Fruit fly (Drosophila melanogaster) whole organism, embryonic: ENCODE results near the gene Mkk4.

ENCODE experiments used
- Awh ChIP-seq: fragments of 200-800 bp; sonication (Bioruptor generic); IDR thresholded peaks from 2 replicates; pipeline ENCODE4, ENCODE4 v1.3.6; 2022; ENCODE audit warnings: missing biosample characterization, missing genetic modification characterization
- BEAF-32 ChIP-seq: fragments of 200-800 bp; sonication (Bioruptor generic); optimal IDR thresholded peaks from 3 replicates; lab custom pipeline; 2017; ENCODE audit warnings: missing biosample characterization, missing genetic modification characterization, mild to moderate bottlenecking, moderate library complexity, missing genetic modification reagents
- CG10147 ChIP-seq: fragments of 200-800 bp; sonication (Bioruptor generic); optimal IDR thresholded peaks from 2 replicates; lab custom pipeline; 2019; ENCODE audit warnings: missing biosample characterization, mild to moderate bottlenecking, missing genetic modification characterization, moderate library complexity
- CG10209 ChIP-seq: fragments of 200-800 bp; sonication (Bioruptor generic); optimal IDR thresholded peaks from 3 replicates; lab custom pipeline; 2017; ENCODE audit warnings: missing biosample characterization, mild to moderate bottlenecking, missing genetic modification characterization, missing genetic modification reagents
- CG11247 ChIP-seq: fragments of 200-800 bp; sonication (Bioruptor generic); IDR thresholded peaks from 2 replicates; pipeline ENCODE4 v1.3.6; 2022; ENCODE audit warnings: missing biosample characterization, missing genetic modification characterization
- CG11398 ChIP-seq: fragments of 200-800 bp; sonication (Bioruptor generic); optimal IDR thresholded peaks from 2 replicates; lab custom pipeline; 2016; ENCODE audit warnings: missing biosample characterization, missing genetic modification characterization
- CG11456 ChIP-seq: fragments of 200-800 bp; sonication (Bioruptor generic); IDR thresholded peaks from 3 replicates; pipeline ENCODE4 v1.3.6; 2022; ENCODE audit warnings: missing biosample characterization, missing genetic modification characterization
- CG12155 ChIP-seq: fragments of 200-800 bp; sonication (Bioruptor generic); optimal IDR thresholded peaks from 3 replicates; lab custom pipeline; 2016; ENCODE audit warnings: missing biosample characterization, missing genetic modification characterization
- CG12744 ChIP-seq: fragments of 200-800 bp; sonication (Bioruptor generic); optimal IDR thresholded peaks from 2 replicates; lab custom pipeline; 2016; ENCODE audit warnings: missing biosample characterization, missing genetic modification characterization
- CG13123 ChIP-seq: fragments of 200-800 bp; sonication (Bioruptor generic); optimal IDR thresholded peaks from 2 replicates; lab custom pipeline; 2016; ENCODE audit warnings: missing biosample characterization, missing genetic modification characterization
- CG14441 ChIP-seq: fragments of 200-800 bp; sonication (Bioruptor generic); IDR thresholded peaks from 2 replicates; pipeline ENCODE4 v1.3.6; 2022; ENCODE audit warnings: missing biosample characterization, missing genetic modification characterization
- CG14965 ChIP-seq: fragments of 200-800 bp; sonication (Bioruptor generic); optimal IDR thresholded peaks from 2 replicates; lab custom pipeline; 2016; ENCODE audit warnings: missing biosample characterization, missing genetic modification characterization, borderline replicate concordance
- CG15601 ChIP-seq: fragments of 200-800 bp; sonication (Bioruptor generic); optimal IDR thresholded peaks from 3 replicates; lab custom pipeline; 2019; ENCODE audit warnings: missing biosample characterization, mild to moderate bottlenecking, missing genetic modification characterization, moderate library complexity
- CG15696 ChIP-seq: fragments of 200-800 bp; sonication (Bioruptor generic); optimal IDR thresholded peaks from 2 replicates; lab custom pipeline; 2019; ENCODE audit warnings: missing biosample characterization, mild to moderate bottlenecking, missing genetic modification characterization, moderate library complexity
- CG1602 ChIP-seq: fragments of 200-800 bp; sonication (Bioruptor generic); optimal IDR thresholded peaks from 3 replicates; lab custom pipeline; 2016; ENCODE audit warnings: missing biosample characterization, missing genetic modification characterization
- CG18599 ChIP-seq: fragments of 200-800 bp; sonication (Bioruptor generic); optimal IDR thresholded peaks from 3 replicates; lab custom pipeline; 2017; ENCODE audit warnings: missing biosample characterization, missing genetic modification characterization, mild to moderate bottlenecking, moderate library complexity, missing genetic modification reagents
- CG18764 ChIP-seq: fragments of 200-800 bp; sonication (Bioruptor generic); optimal IDR thresholded peaks from 3 replicates; lab custom pipeline; 2016; ENCODE audit warnings: missing biosample characterization, missing genetic modification characterization
- CG2199 ChIP-seq: fragments of 200-800 bp; sonication (Bioruptor generic); IDR thresholded peaks from 3 replicates; pipeline ENCODE4 v1.3.6; 2022; ENCODE audit warnings: missing biosample characterization, missing genetic modification characterization
- CG3163 ChIP-seq: fragments of 200-800 bp; sonication (Bioruptor generic); optimal IDR thresholded peaks from 3 replicates; lab custom pipeline; 2016; ENCODE audit warnings: missing biosample characterization, missing genetic modification characterization
- CG32767 ChIP-seq: fragments of 200-800 bp; sonication (Bioruptor generic); IDR thresholded peaks from 2 replicates; pipeline ENCODE4 v1.3.6; 2022; ENCODE audit warnings: missing biosample characterization, missing genetic modification characterization
- CG33213 ChIP-seq: fragments of 200-800 bp; sonication (Bioruptor generic); optimal IDR thresholded peaks from 3 replicates; lab custom pipeline; 2016; ENCODE audit warnings: missing biosample characterization, missing genetic modification characterization
- CG4404 ChIP-seq: fragments of 200-800 bp; sonication (Bioruptor generic); IDR thresholded peaks from 2 replicates; pipeline ENCODE4 v1.3.6; 2022; ENCODE audit warnings: missing biosample characterization, missing genetic modification characterization
- CG4820 ChIP-seq: fragments of 200-800 bp; sonication (Bioruptor generic); optimal IDR thresholded peaks from 3 replicates; lab custom pipeline; 2016; ENCODE audit warnings: missing biosample characterization, missing genetic modification characterization
- CG7372 ChIP-seq: fragments of 200-800 bp; sonication (Bioruptor generic); IDR thresholded peaks from 2 replicates; pipeline ENCODE4 v1.3.6; 2022; ENCODE audit warnings: missing biosample characterization, missing genetic modification characterization
- CG7963 ChIP-seq: fragments of 200-800 bp; sonication (Bioruptor generic); IDR thresholded peaks from 3 replicates; pipeline ENCODE4 v1.3.6; 2022; ENCODE audit warnings: missing biosample characterization, missing genetic modification characterization; ENCODE audit not compliant: partially characterized antibody
- CG8290 ChIP-seq, 3 experiments: fragments of 200-800 bp; sonication (Bioruptor generic); optimal IDR thresholded peaks; 2 replicates each; lab custom pipeline; 2016 to 2019; ENCODE audit warnings: missing biosample characterization in 3 of 3, missing genetic modification characterization in 3 of 3, mild to moderate bottlenecking in 2 of 3, moderate library complexity in 1 of 3
- CG9437 ChIP-seq: fragments of 200-800 bp; sonication (Bioruptor generic); optimal IDR thresholded peaks from 2 replicates; lab custom pipeline; 2018; ENCODE audit warnings: missing biosample characterization, mild to moderate bottlenecking, missing genetic modification characterization
- CG9609 ChIP-seq: fragments of 200-800 bp; sonication (Bioruptor generic); optimal IDR thresholded peaks from 3 replicates; lab custom pipeline; 2016; ENCODE audit warnings: missing biosample characterization, missing genetic modification characterization
- CG9932 ChIP-seq: fragments of 200-800 bp; sonication (Bioruptor generic); IDR thresholded peaks from 2 replicates; pipeline ENCODE4 v1.3.6; 2022; ENCODE audit warnings: missing biosample characterization, missing genetic modification characterization
- CkIIα-i1 ChIP-seq: fragments of 200-800 bp; sonication (Bioruptor generic); IDR thresholded peaks from 2 replicates; pipeline ENCODE4 v1.3.6; 2022; ENCODE audit warnings: missing biosample characterization, missing genetic modification characterization
- Gug ChIP-seq: fragments of 200-800 bp; sonication (Bioruptor generic); IDR thresholded peaks from 4 replicates; pipeline ENCODE4 v1.3.6; 2022; ENCODE audit warnings: missing biosample characterization, missing genetic modification characterization
- Lhr ChIP-seq: fragments of 200-800 bp; sonication (Bioruptor generic); optimal IDR thresholded peaks from 3 replicates; lab custom pipeline; 2017; ENCODE audit warnings: mild to moderate bottlenecking, missing biosample characterization, missing genetic modification reagents, missing genetic modification characterization
- Sox100B ChIP-seq: fragments of 200-800 bp; sonication (Bioruptor generic); optimal IDR thresholded peaks from 3 replicates; lab custom pipeline; 2018; ENCODE audit warnings: missing biosample characterization, mild to moderate bottlenecking, missing genetic modification characterization
- Spps ChIP-seq: fragments of 200-800 bp; sonication (Bioruptor generic); optimal IDR thresholded peaks from 2 replicates; lab custom pipeline; 2018; ENCODE audit warnings: missing biosample characterization, mild to moderate bottlenecking, missing genetic modification characterization
- Xbp1 ChIP-seq: fragments of 200-800 bp; sonication (Bioruptor generic); optimal IDR thresholded peaks from 3 replicates; lab custom pipeline; 2016; ENCODE audit warnings: missing biosample characterization, mild to moderate bottlenecking, missing genetic modification characterization
- YL-1 ChIP-seq: fragments of 200-800 bp; sonication (Bioruptor generic); optimal IDR thresholded peaks from 3 replicates; lab custom pipeline; 2017; ENCODE audit warnings: missing biosample characterization, mild to moderate bottlenecking, missing genetic modification characterization
- ab ChIP-seq: fragments of 200-800 bp; sonication (Bioruptor generic); optimal IDR thresholded peaks from 2 replicates; lab custom pipeline; 2016; ENCODE audit warnings: missing biosample characterization, missing genetic modification characterization
- al ChIP-seq: fragments of 200-800 bp; sonication (Bioruptor generic); IDR thresholded peaks from 2 replicates; pipeline ENCODE4 v1.3.6; 2022; ENCODE audit warnings: missing biosample characterization, missing genetic modification characterization
- ap ChIP-seq: fragments of 200-800 bp; sonication (Bioruptor generic); IDR thresholded peaks from 2 replicates; pipeline ENCODE4 v1.3.6; 2022; ENCODE audit warnings: missing biosample characterization, missing genetic modification characterization
- gce ChIP-seq: fragments of 200-800 bp; sonication (Bioruptor generic); IDR thresholded peaks from 3 replicates; pipeline ENCODE4 v1.3.6; 2022; ENCODE audit warnings: missing biosample characterization, missing genetic modification characterization
- her ChIP-seq: fragments of 200-800 bp; sonication (Bioruptor generic); optimal IDR thresholded peaks from 2 replicates; lab custom pipeline; 2016; ENCODE audit warnings: missing biosample characterization, missing genetic modification characterization
- inv ChIP-seq: fragments of 200-800 bp; sonication (Bioruptor generic); IDR thresholded peaks from 2 replicates; pipeline ENCODE4 v1.3.6; 2022; ENCODE audit warnings: missing biosample characterization, missing genetic modification characterization; ENCODE audit not compliant: partially characterized antibody
- nerfin-2 ChIP-seq: fragments of 200-800 bp; sonication (Bioruptor generic); IDR thresholded peaks from 2 replicates; pipeline ENCODE4 v1.3.6; 2022; ENCODE audit warnings: missing biosample characterization, missing genetic modification characterization; ENCODE audit not compliant: partially characterized antibody
- peb ChIP-seq: fragments of 200-800 bp; sonication (Bioruptor generic); IDR thresholded peaks from 2 replicates; pipeline ENCODE4 v1.3.6; 2022; ENCODE audit warnings: missing biosample characterization, missing genetic modification characterization
- repo ChIP-seq: fragments of 200-800 bp; sonication (Bioruptor generic); optimal IDR thresholded peaks from 2 replicates; lab custom pipeline; 2016; ENCODE audit warnings: missing biosample characterization, missing genetic modification characterization
- sim ChIP-seq: fragments of 200-800 bp; sonication (Bioruptor generic); IDR thresholded peaks from 2 replicates; pipeline ENCODE4 v1.3.6; 2022; ENCODE audit warnings: missing biosample characterization, missing genetic modification characterization
- sna ChIP-seq: fragments of 200-800 bp; sonication (Bioruptor generic); IDR thresholded peaks from 2 replicates; pipeline ENCODE4 v1.3.6; 2022; ENCODE audit warnings: missing biosample characterization, missing genetic modification characterization; ENCODE audit not compliant: partially characterized antibody
- ssp ChIP-seq: fragments of 200-800 bp; sonication (Bioruptor generic); IDR thresholded peaks from 2 replicates; pipeline ENCODE4 v1.3.6; 2022; ENCODE audit warnings: missing biosample characterization, missing genetic modification characterization
- stwl ChIP-seq: fragments of 200-800 bp; sonication (Bioruptor generic); optimal IDR thresholded peaks from 3 replicates; lab custom pipeline; 2018; ENCODE audit warnings: missing biosample characterization, mild to moderate bottlenecking, missing genetic modification characterization, moderate library complexity
- z ChIP-seq: fragments of 200-800 bp; sonication (Bioruptor generic); IDR thresholded peaks from 3 replicates; pipeline ENCODE4 v1.3.6; 2022; ENCODE audit warnings: missing biosample characterization, missing genetic modification characterization
- zen ChIP-seq: fragments of 200-800 bp; sonication (Bioruptor generic); optimal IDR thresholded peaks from 3 replicates; lab custom pipeline; 2018; ENCODE audit warnings: missing biosample characterization, mild to moderate bottlenecking, missing genetic modification characterization, moderate library complexity

Mkk4 gene

DNA sequence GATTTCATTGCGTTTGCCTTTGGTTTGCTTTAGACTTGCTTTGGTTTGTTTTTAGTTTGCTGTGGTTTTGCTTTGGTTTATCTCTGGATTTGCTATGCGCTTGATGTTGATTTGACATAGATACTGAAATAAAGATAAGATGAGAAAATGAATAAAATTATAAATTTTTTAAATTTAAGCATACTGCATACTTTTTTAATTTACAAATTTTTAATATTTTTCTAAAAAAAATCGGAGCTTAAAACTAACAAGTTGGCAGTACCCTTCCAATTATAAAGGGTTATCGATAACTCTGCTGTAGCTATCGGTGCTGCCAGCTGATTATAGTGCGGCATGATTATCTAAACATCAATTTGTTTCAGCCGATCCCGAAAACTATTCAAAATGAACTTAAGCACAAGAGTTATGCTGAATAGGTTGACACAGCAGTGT lies 23.2 kb upstream of the Mkk4 start, which contains the start of gene mRpL19 (continued):
- TF ChIP-seq zen (tag; lab: Kevin White, UChicago) (peak; percentile 38), CG14441 (GFP tag; lab: Robert Waterston, UW) (no peak), CG4404 (GFP tag; lab: Robert Waterston, UW) (no peak), ssp (GFP tag; lab: Robert Waterston, UW) (no peak), CG12744 (GFP tag; lab: Kevin White, UChicago) (no peak), Awh (GFP tag; lab: Robert Waterston, UW) (no peak), Lhr (GFP tag; lab: Kevin White, UChicago) (no peak), CG11398 (GFP tag; lab: Kevin White, UChicago) (no peak), CG1602 (no peak), CkIIα-i1 (GFP tag; lab: Robert Waterston, UW) (no peak), sna (GFP tag; lab: Robert Waterston, UW) (no peak), her (no peak), CG12155 (GFP tag; lab: Kevin White, UChicago) (peak; percentile 28), inv (GFP tag; lab: Robert Waterston, UW) (0 out of 2 replicates have a peak, but pooled peaks have one; percentile 6), CG4820 (GFP tag; lab: Kevin White, UChicago) (no peak), CG13123 (GFP tag; lab: Kevin White, UChicago) (peak; percentile 6), ap (GFP tag; lab: Robert Waterston, UW) (no peak), CG8290 (GFP tag; optimal IDR thresholded peaks at IDR 0.05; lab: Kevin White, UChicago) (peak; percentile 45), CG8290 (tag; optimal IDR thresholded peaks at IDR 0.05; lab: Kevin White, UChicago) (no peak), BEAF-32 (GFP tag; lab: Kevin White, UChicago) (peak; percentile 54), ab (GFP tag; lab: Kevin White, UChicago) (no peak), CG32767 (no peak), CG10147 (peak; percentile 46), Gug (GFP tag; lab: Robert Waterston, UW) (no peak), CG3163 (GFP tag; lab: Kevin White, UChicago) (no peak), CG10209 (GFP tag; lab: Kevin White, UChicago) (no peak), CG14965 (GFP tag; lab: Kevin White, UChicago) (no peak), CG2199 (GFP tag; lab: Robert Waterston, UW) (no peak), z (no peak), CG33213 (no peak), peb (GFP tag; lab: Robert Waterston, UW) (no peak), CG15601 (tag; lab: Kevin White, UChicago) (peak; percentile 65), CG9932 (GFP tag; lab: Robert Waterston, UW) (no peak), YL-1 (GFP tag; lab: Kevin White, UChicago) (peak; percentile 74), CG11247 (no peak), nerfin-2 (peak; percentile 40; the same call in 1 of the 2 replicates), CG15696 (tag; lab: Kevin White, UChicago) (peak; percentile 60), stwl (peak; percentile 78), CG18764 (GFP tag; lab: Kevin White, UChicago) (peak; percentile 20), CG18599 (GFP tag; lab: Kevin White, UChicago) (peak; percentile 71), sim (GFP tag; lab: Robert Waterston, UW) (no peak), CG9437 (no peak), Sox100B (GFP tag; lab: Kevin White, UChicago) (peak; percentile 44), CG9609 (GFP tag; lab: Kevin White, UChicago) (no peak), CG7372 (GFP tag; lab: Robert Waterston, UW) (no peak), al (GFP tag; lab: Robert Waterston, UW) (no peak), repo (no peak), CG7963 (GFP tag; lab: Robert Waterston, UW) (peak; percentile 58; the same call in 1 of the 3 replicates), Xbp1 (peak; percentile 2), gce (GFP tag; lab: Robert Waterston, UW) (no peak), CG11456 (GFP tag; lab: Robert Waterston, UW) (no peak), Spps (tag; lab: Kevin White, UChicago) (no peak)
